Fruit fly (Drosophila melanogaster) whole organism, embryonic: Measurements from ENCODE around the gene Gr93a.

Experiments
- Adf1 ChIP-seq: fragments of 200-800 bp; sonication (Bioruptor generic); IDR thresholded peaks from 2 replicates; pipeline ENCODE4 v1.3.6; 2022; ENCODE audit warnings: missing biosample characterization, missing genetic modification characterization
- Bgb ChIP-seq: fragments of 200-800 bp; sonication (Bioruptor generic); IDR thresholded peaks from 2 replicates; pipeline ENCODE4 v1.3.6; 2022; ENCODE audit warnings: missing biosample characterization, missing genetic modification characterization; ENCODE audit not compliant: partially characterized antibody
- C15 ChIP-seq: fragments of 200-800 bp; sonication (Bioruptor generic); IDR thresholded peaks from 3 replicates; pipeline ENCODE4 v1.3.6; 2022; ENCODE audit warnings: missing biosample characterization, missing genetic modification characterization
- CG13296 ChIP-seq: fragments of 200-800 bp; sonication (Bioruptor generic); optimal IDR thresholded peaks from 3 replicates; lab custom pipeline; 2018; ENCODE audit warnings: missing biosample characterization, mild to moderate bottlenecking, missing genetic modification characterization
- CG1529 ChIP-seq: fragments of 200-800 bp; sonication (Bioruptor generic); optimal IDR thresholded peaks from 3 replicates; lab custom pipeline; 2018; ENCODE audit warnings: missing biosample characterization, missing genetic modification characterization
- CG15601 ChIP-seq: fragments of 200-800 bp; sonication (Bioruptor generic); optimal IDR thresholded peaks from 3 replicates; lab custom pipeline; 2019; ENCODE audit warnings: missing biosample characterization, mild to moderate bottlenecking, missing genetic modification characterization, moderate library complexity
- CG17328 ChIP-seq: fragments of 200-800 bp; sonication (Bioruptor generic); IDR thresholded peaks from 2 replicates; pipeline ENCODE4 v1.3.6; 2022; ENCODE audit warnings: missing biosample characterization, missing genetic modification characterization
- CG1832 ChIP-seq: fragments of 200-800 bp; sonication (Bioruptor generic); optimal IDR thresholded peaks from 2 replicates; lab custom pipeline; 2017; ENCODE audit warnings: missing biosample characterization, mild to moderate bottlenecking, missing genetic modification characterization, inconsistent platforms
- CG2129 ChIP-seq: fragments of 200-800 bp; sonication (Bioruptor generic); IDR thresholded peaks from 2 replicates; pipeline ENCODE4 v1.3.6; 2022; ENCODE audit warnings: missing biosample characterization, missing genetic modification characterization; ENCODE audit not compliant: partially characterized antibody
- CG30020 ChIP-seq: fragments of 200-800 bp; optimal IDR thresholded peaks from 2 replicates; lab custom pipeline; 2019; ENCODE audit warnings: missing biosample characterization, mild to moderate bottlenecking, missing genetic modification characterization, moderate library complexity
- CG32767 ChIP-seq: fragments of 200-800 bp; sonication (Bioruptor generic); IDR thresholded peaks from 2 replicates; pipeline ENCODE4 v1.3.6; 2022; ENCODE audit warnings: missing biosample characterization, missing genetic modification characterization
- CG32772 ChIP-seq: fragments of 200-800 bp; sonication (Bioruptor generic); IDR thresholded peaks from 2 replicates; pipeline ENCODE4 v1.3.6; 2022; ENCODE audit warnings: missing biosample characterization, missing genetic modification characterization
- CG3281 ChIP-seq: fragments of 200-800 bp; sonication (Bioruptor generic); optimal IDR thresholded peaks from 3 replicates; lab custom pipeline; 2017; ENCODE audit warnings: missing biosample characterization, mild to moderate bottlenecking, missing genetic modification characterization
- CG34422 ChIP-seq: fragments of 200-800 bp; sonication (Bioruptor generic); IDR thresholded peaks from 3 replicates; pipeline ENCODE4 v1.3.6; 2022; ENCODE audit warnings: missing biosample characterization, missing genetic modification characterization
- CG4854 ChIP-seq: fragments of 200-800 bp; sonication (Bioruptor generic); optimal IDR thresholded peaks from 2 replicates; lab custom pipeline; 2016; ENCODE audit warnings: missing biosample characterization, missing genetic modification characterization, inconsistent platforms
- CG8765 ChIP-seq: fragments of 200-800 bp; sonication (Bioruptor generic); IDR thresholded peaks from 2 replicates; pipeline ENCODE4 v1.3.6; 2022; ENCODE audit warnings: missing biosample characterization, missing genetic modification characterization
- CG9932 ChIP-seq: fragments of 200-800 bp; sonication (Bioruptor generic); IDR thresholded peaks from 2 replicates; pipeline ENCODE4 v1.3.6; 2022; ENCODE audit warnings: missing biosample characterization, missing genetic modification characterization
- Deaf1 ChIP-seq: fragments of 200-800 bp; optimal IDR thresholded peaks from 3 replicates; lab custom pipeline; 2019; ENCODE audit warnings: missing biosample characterization, mild to moderate bottlenecking, missing genetic modification characterization, moderate library complexity
- Drgx ChIP-seq: fragments of 200-800 bp; sonication (Bioruptor generic); IDR thresholded peaks from 2 replicates; pipeline ENCODE4 v1.3.6; 2022; ENCODE audit warnings: missing biosample characterization, missing genetic modification characterization
- MTF-1 ChIP-seq: fragments of 200-800 bp; sonication (Bioruptor generic); optimal IDR thresholded peaks from 2 replicates; lab custom pipeline; 2018; ENCODE audit warnings: missing biosample characterization, mild to moderate bottlenecking, missing genetic modification characterization, borderline replicate concordance
- Med ChIP-seq: fragments of 200-800 bp; sonication (Bioruptor generic); peaks from one replicate; lab custom pipeline; 2016; ENCODE audit warnings: missing biosample characterization, missing genetic modification characterization, mild to moderate bottlenecking, inconsistent platforms, moderate library complexity
- Opbp ChIP-seq: fragments of 200-800 bp; sonication (Bioruptor generic); IDR thresholded peaks from 3 replicates; pipeline ENCODE4 v1.3.6; 2022; ENCODE audit warnings: missing biosample characterization, missing genetic modification characterization; ENCODE audit not compliant: partially characterized antibody
- Scr ChIP-seq: fragments of 200-800 bp; sonication (Bioruptor generic); IDR thresholded peaks from 2 replicates; pipeline ENCODE4 v1.3.6; 2022; ENCODE audit warnings: missing biosample characterization, missing genetic modification characterization; ENCODE audit not compliant: partially characterized antibody
- Usf ChIP-seq: fragments of 200-800 bp; sonication (Bioruptor generic); optimal IDR thresholded peaks from 2 replicates; lab custom pipeline; 2017; ENCODE audit warnings: missing genotype, missing biosample characterization, missing genetic modification characterization
- abd-A ChIP-seq: fragments of 200-800 bp; sonication (Bioruptor generic); optimal IDR thresholded peaks from 3 replicates; lab custom pipeline; 2019; ENCODE audit warnings: missing biosample characterization, mild to moderate bottlenecking, missing genetic modification characterization, moderate library complexity
- ase ChIP-seq: fragments of 200-800 bp; sonication (Bioruptor generic); IDR thresholded peaks from 3 replicates; pipeline ENCODE4 v1.3.6; 2022; ENCODE audit warnings: missing biosample characterization, missing genetic modification characterization
- bigmax ChIP-seq: fragments of 200-800 bp; sonication (Bioruptor generic); optimal IDR thresholded peaks from 2 replicates; lab custom pipeline; 2018; ENCODE audit warnings: missing biosample characterization, mild to moderate bottlenecking, missing genetic modification characterization
- bsh ChIP-seq, 2 experiments: fragments of 200-800 bp; sonication (Bioruptor generic); optimal IDR thresholded peaks; 2 replicates each; lab custom pipeline; 2017 to 2018; ENCODE audit warnings: mild to moderate bottlenecking in 2 of 2, missing biosample characterization in 2 of 2, missing genetic modification characterization in 2 of 2, moderate library complexity in 1 of 2
- dmrt99B ChIP-seq: fragments of 200-800 bp; sonication (Bioruptor generic); optimal IDR thresholded peaks from 2 replicates; lab custom pipeline; 2018; ENCODE audit warnings: missing biosample characterization, mild to moderate bottlenecking, missing genetic modification characterization, moderate library complexity
- exex ChIP-seq: fragments of 200-800 bp; sonication (Bioruptor generic); optimal IDR thresholded peaks from 4 replicates; lab custom pipeline; 2018; ENCODE audit warnings: missing biosample characterization, mild to moderate bottlenecking, missing genetic modification characterization, moderate library complexity
- gsb ChIP-seq: fragments of 200-800 bp; sonication (Bioruptor generic); IDR thresholded peaks from 2 replicates; pipeline ENCODE4 v1.3.6; 2022; ENCODE audit warnings: missing biosample characterization, missing genetic modification characterization
- hbn ChIP-seq: fragments of 200-800 bp; sonication (Bioruptor generic); IDR thresholded peaks from 2 replicates; pipeline ENCODE4 v1.3.6; 2022; ENCODE audit warnings: missing biosample characterization, missing genetic modification characterization; ENCODE audit not compliant: partially characterized antibody
- her ChIP-seq: fragments of 200-800 bp; sonication (Bioruptor generic); optimal IDR thresholded peaks from 2 replicates; lab custom pipeline; 2016; ENCODE audit warnings: missing biosample characterization, missing genetic modification characterization
- lov ChIP-seq, 2 experiments: fragments of 200-800 bp in 1 of 2; fragments of >200 bp in 1 of 2; sonication (Bioruptor generic) in 1 of 2; IDR thresholded peaks in 1 of 2; optimal IDR thresholded peaks in 1 of 2; 2 replicates in 1 of 2; 3 replicates in 1 of 2; pipeline versions ENCODE4 v1.3.6 to Lab custom; 2017 to 2022; ENCODE audit warnings: missing biosample characterization in 1 of 2, missing genetic modification characterization in 1 of 2
- mirr ChIP-seq: fragments of 200-800 bp; sonication (Bioruptor generic); optimal IDR thresholded peaks from 3 replicates; lab custom pipeline; 2018; ENCODE audit warnings: missing biosample characterization, mild to moderate bottlenecking, missing genetic modification characterization
- onecut ChIP-seq: fragments of 200-800 bp; sonication (Bioruptor generic); IDR thresholded peaks from 2 replicates; pipeline ENCODE4 v1.3.6; 2022; ENCODE audit warnings: missing biosample characterization, missing genetic modification characterization
- pho ChIP-seq: fragments of 200-800 bp; sonication (Bioruptor generic); optimal IDR thresholded peaks from 2 replicates; lab custom pipeline; 2016; ENCODE audit warnings: missing biosample characterization, missing genetic modification characterization
- pita ChIP-seq: fragments of 200-800 bp; sonication (Bioruptor generic); optimal IDR thresholded peaks from 2 replicates; lab custom pipeline; 2017; ENCODE audit warnings: missing biosample characterization, mild to moderate bottlenecking, missing genetic modification characterization
- pros ChIP-seq: fragments of 200-800 bp; sonication (Bioruptor generic); optimal IDR thresholded peaks from 3 replicates; lab custom pipeline; 2019; ENCODE audit warnings: missing biosample characterization, mild to moderate bottlenecking, missing genetic modification characterization, moderate library complexity
- psq ChIP-seq: fragments of 200-800 bp; sonication (Bioruptor generic); optimal IDR thresholded peaks from 2 replicates; lab custom pipeline; 2017; ENCODE audit warnings: missing biosample characterization, missing genetic modification characterization
- rib ChIP-seq: fragments of 200-800 bp; sonication (Bioruptor generic); IDR thresholded peaks from 2 replicates; pipeline ENCODE4 v1.3.6; 2022; ENCODE audit warnings: missing biosample characterization, missing genetic modification characterization
- row ChIP-seq: fragments of 200-800 bp; sonication (Bioruptor generic); IDR thresholded peaks from 3 replicates; pipeline ENCODE4 v1.3.6; 2022; ENCODE audit warnings: missing biosample characterization, missing genetic modification characterization
- salm ChIP-seq: fragments of 200-800 bp; sonication (Bioruptor generic); optimal IDR thresholded peaks from 2 replicates; lab custom pipeline; 2018; ENCODE audit warnings: missing biosample characterization, mild to moderate bottlenecking, missing genetic modification characterization
- ssp ChIP-seq: fragments of 200-800 bp; sonication (Bioruptor generic); IDR thresholded peaks from 2 replicates; pipeline ENCODE4 v1.3.6; 2022; ENCODE audit warnings: missing biosample characterization, missing genetic modification characterization
- tio ChIP-seq: fragments of 200-800 bp; sonication (Bioruptor generic); optimal IDR thresholded peaks from 2 replicates; lab custom pipeline; 2017; ENCODE audit warnings: missing biosample characterization, missing genetic modification characterization, inconsistent platforms
- vvl ChIP-seq: fragments of 200-800 bp; sonication (Bioruptor generic); IDR thresholded peaks from 2 replicates; pipeline ENCODE4 v1.3.6; 2022; ENCODE audit warnings: missing biosample characterization, missing genetic modification characterization
- zf30C ChIP-seq: fragments of 200-800 bp; sonication (Bioruptor generic); optimal IDR thresholded peaks from 3 replicates; lab custom pipeline; 2018; ENCODE audit warnings: missing biosample characterization, mild to moderate bottlenecking, missing genetic modification characterization

Gene Gr93a

dm6 chr3R:21853618-21854573 is 21.6 kb downstream of the Gr93a start (continued):
- TF ChIP-seq bigmax (GFP tag; lab: Kevin White, UChicago) (no peak), Usf (no peak), Bgb (GFP tag; lab: Robert Waterston, UW) (peak; percentile 28; the same call in 1 of the 2 replicates), Scr (peak; percentile 36; the same call in 1 of the 2 replicates), hbn (GFP tag; lab: Robert Waterston, UW) (peak; percentile 28; the same call in 1 of the 2 replicates), CG30020 (tag; lab: Kevin White, UChicago) (no peak), CG9932 (GFP tag; lab: Robert Waterston, UW) (peak; percentile 22; the same call in 1 of the 2 replicates), rib (GFP tag; lab: Robert Waterston, UW) (peak; percentile 79; the same call in 1 of the 2 replicates), exex (tag; lab: Kevin White, UChicago) (peak; percentile 54), ssp (no peak), pita (no peak), CG13296 (GFP tag; lab: Kevin White, UChicago) (peak; percentile 15), CG2129 (GFP tag; lab: Robert Waterston, UW) (no peak), CG32772 (GFP tag; lab: Robert Waterston, UW) (peak; percentile 61), Adf1 (GFP tag; lab: Robert Waterston, UW) (peak; percentile 45; the same call in 1 of the 2 replicates), psq (peak; percentile 70), CG17328 (no peak), row (GFP tag; lab: Robert Waterston, UW) (0 out of 3 replicates have a peak, but pooled peaks have one; percentile 6), dmrt99B (peak; percentile 17), pho (no peak), vvl (GFP tag; lab: Robert Waterston, UW) (peak; percentile 55), gsb (no peak), lov (optimal IDR thresholded peaks at IDR 0.05; lab: Kevin White, UChicago) (no peak), lov (GFP tag; IDR thresholded peaks at IDR 0.05; lab: Robert Waterston, UW) (0 out of 3 replicates have a peak, but pooled peaks have one; percentile 70), onecut (GFP tag; lab: Robert Waterston, UW) (peak; percentile 26; the same call in 1 of the 2 replicates), CG34422 (GFP tag; lab: Robert Waterston, UW) (peak; percentile 46; the same call in 1 of the 3 replicates), Deaf1 (tag; lab: Kevin White, UChicago) (peak; percentile 55), salm (tag; lab: Kevin White, UChicago) (no peak), mirr (GFP tag; lab: Kevin White, UChicago) (peak; percentile 89), Drgx (GFP tag; lab: Robert Waterston, UW) (peak; percentile 40), CG1529 (GFP tag; lab: Kevin White, UChicago) (no peak), CG1832 (GFP tag; lab: Kevin White, UChicago) (peak; percentile 66), MTF-1 (GFP tag; lab: Kevin White, UChicago) (peak; percentile 15), Med (GFP tag; lab: Kevin White, UChicago) (peak; percentile 68), bsh (GFP tag; optimal IDR thresholded peaks at IDR 0.05; lab: Kevin White, UChicago) (peak in 1 of 2 experiments; percentile 46), ase (GFP tag; lab: Robert Waterston, UW) (no peak), CG15601 (tag; lab: Kevin White, UChicago) (peak; percentile 58), CG4854 (GFP tag; lab: Kevin White, UChicago) (no peak), tio (GFP tag; lab: Kevin White, UChicago) (no peak), CG8765 (GFP tag; lab: Robert Waterston, UW) (no peak), zf30C (GFP tag; lab: Kevin White, UChicago) (peak; percentile 67), Opbp (GFP tag; lab: Robert Waterston, UW) (0 out of 3 replicates have a peak, but pooled peaks have one; percentile 9), abd-A (peak; percentile 88), CG32767 (GFP tag; lab: Robert Waterston, UW) (no peak), her (peak; percentile 23), C15 (GFP tag; lab: Robert Waterston, UW) (no peak), CG3281 (peak; percentile 17), pros (GFP tag; lab: Kevin White, UChicago) (peak; percentile 78)
